Worm (Caenorhabditis elegans): ENCODE data around the gene comt-1.
A peak's percentile ranks its signal among the peaks of the same experiment; 100 is the strongest.

The comt-1 gene

ce11 chrX:2885318-2885908, 23.1 kb upstream of the comt-1 start, which contains the start of gene vang-1:
Gene vang-1, plus strand, starts transcription at chrX:2885858.
- no peak for TF ChIP-seq sdz-38 (tag; optimal IDR thresholded peaks at IDR 0.05)
- peak; percentile 55; the same call in 1 of the 2 replicates for TF ChIP-seq Y56A3A.18 (GFP tag; IDR thresholded peaks at IDR 0.05)
- no peak for TF ChIP-seq tbx-9 (tag; optimal IDR thresholded peaks at IDR 0.05; ENCODE audit: borderline replicate concordance)
- TF ChIP-seq ztf-6 (GFP tag; IDR thresholded peaks at IDR 0.05): 0 out of 2 replicates have a peak, but pooled peaks have one; percentile 41
- TF ChIP-seq ztf-22 (GFP tag; optimal IDR thresholded peaks at IDR 0.05): no peak
- no peak for TF ChIP-seq him-1 (tag; optimal IDR thresholded peaks at IDR 0.05)
- TF ChIP-seq nhr-179 (tag; optimal IDR thresholded peaks at IDR 0.05): no peak
- TF ChIP-seq madf-6 (GFP tag; IDR thresholded peaks at IDR 0.05): no peak
- TF ChIP-seq egl-44 (GFP tag; IDR thresholded peaks at IDR 0.05): no peak
- TF ChIP-seq zfh-2 (GFP tag; conservative IDR thresholded peaks at IDR 0.05): peak; percentile 82
- no peak for TF ChIP-seq Y67H2A.10 (GFP tag; conservative IDR thresholded peaks at IDR 0.05)
- TF ChIP-seq K11D2.4 (GFP tag; IDR thresholded peaks at IDR 0.05): no peak
- TF ChIP-seq lin-54 (GFP tag; optimal IDR thresholded peaks at IDR 0.05): no peak
- TF ChIP-seq ztf-26 (tag; optimal IDR thresholded peaks at IDR 0.05): no peak

- no peak for TF ChIP-seq ztf-18 (tag; optimal IDR thresholded peaks at IDR 0.05)
- TF ChIP-seq lag-1 (GFP tag; IDR thresholded peaks at IDR 0.05): 0 out of 2 replicates have a peak, but pooled peaks have one; percentile 48
- TF ChIP-seq snpc-3.4 (tag; optimal IDR thresholded peaks at IDR 0.05): no peak
- peak; percentile 81 for TF ChIP-seq zfh-2 (GFP tag; conservative IDR thresholded peaks at IDR 0.05)
- no peak for TF ChIP-seq T26A5.8 (tag; optimal IDR thresholded peaks at IDR 0.05)
- peak; percentile 60; the same call in 1 of the 2 replicates for TF ChIP-seq egrh-3 (GFP tag; IDR thresholded peaks at IDR 0.05)
- TF ChIP-seq egl-44 (GFP tag; IDR thresholded peaks at IDR 0.05): 0 out of 2 replicates have a peak, but pooled peaks have one; percentile 15
- TF ChIP-seq bed-2 (GFP tag; IDR thresholded peaks at IDR 0.05): 0 out of 2 replicates have a peak, but pooled peaks have one; percentile 51
Observed at ce11 chrX:2879529-2880265, 17.4 kb upstream of the comt-1 start, which contains the start of gene F53B3.5. Gene F53B3.5, minus strand, starts transcription at chrX:2879579.

ce11 chrX:2877433-2877832, 15.2 kb upstream of the comt-1 start:
- no peak for TF ChIP-seq attf-5 (GFP tag; optimal IDR thresholded peaks at IDR 0.05)
- no peak for TF ChIP-seq C17E4.6 (GFP tag; IDR thresholded peaks at IDR 0.05)
- no peak for TF ChIP-seq F33H1.4 (GFP tag; IDR thresholded peaks at IDR 0.05)
- no peak for TF ChIP-seq mcd-1 (GFP tag; IDR thresholded peaks at IDR 0.05)
- no peak for TF ChIP-seq lag-1 (GFP tag; IDR thresholded peaks at IDR 0.05)
- no peak for TF ChIP-seq ccch-3 (GFP tag; optimal IDR thresholded peaks at IDR 0.05)
- no peak for TF ChIP-seq ceh-100 (GFP tag; IDR thresholded peaks at IDR 0.05)
- TF ChIP-seq attf-3 (GFP tag; conservative IDR thresholded peaks at IDR 0.05): no peak
- no peak for TF ChIP-seq egl-44 (GFP tag; IDR thresholded peaks at IDR 0.05)
- TF ChIP-seq Y67H2A.10 (GFP tag; conservative IDR thresholded peaks at IDR 0.05): no peak
- no peak for TF ChIP-seq Y95B8A.8 (GFP tag; IDR thresholded peaks at IDR 0.05)
- TF ChIP-seq pbrm-1 (GFP tag; IDR thresholded peaks at IDR 0.05): no peak
- no peak for TF ChIP-seq F49E8.2 (tag; optimal IDR thresholded peaks at IDR 0.05; ENCODE audit: insufficient read depth)
- TF ChIP-seq tlf-1 (GFP tag; optimal IDR thresholded peaks at IDR 0.05): no peak
- no peak for TF ChIP-seq nhr-27 (tag; optimal IDR thresholded peaks at IDR 0.05)
- TF ChIP-seq ceh-58 (GFP tag; IDR thresholded peaks at IDR 0.05): no peak
- no peak for TF ChIP-seq madf-6 (GFP tag; IDR thresholded peaks at IDR 0.05)

Data from whole organism, young adult.